Fruit fly (Drosophila melanogaster) whole organism, embryonic: ENCODE data around the gene Srg3.
A peak's percentile ranks its signal among the peaks of the same experiment; 100 is the strongest.

ENCODE experiments used
- Bdp1 ChIP-seq: fragments of 200-800 bp; sonication (Bioruptor generic); optimal IDR thresholded peaks from 3 replicates; lab custom pipeline; 2016; ENCODE audit warnings: missing biosample characterization, missing genetic modification characterization
- CG10979 ChIP-seq: fragments of 200-800 bp; sonication (Bioruptor generic); optimal IDR thresholded peaks from 2 replicates; lab custom pipeline; 2018; ENCODE audit warnings: missing biosample characterization, mild to moderate bottlenecking, missing genetic modification characterization, moderate library complexity
- CG11695 ChIP-seq: fragments of 200-800 bp; sonication (Bioruptor generic); IDR thresholded peaks from 3 replicates; pipeline ENCODE4 v1.3.6; 2022; ENCODE audit warnings: missing biosample characterization, missing genetic modification characterization
- CG1233 ChIP-seq: fragments of 200-800 bp; sonication (Bioruptor generic); optimal IDR thresholded peaks from 4 replicates; lab custom pipeline; 2018; ENCODE audit warnings: missing biosample characterization, mild to moderate bottlenecking, missing genetic modification characterization
- CG13296 ChIP-seq: fragments of 200-800 bp; sonication (Bioruptor generic); optimal IDR thresholded peaks from 3 replicates; lab custom pipeline; 2018; ENCODE audit warnings: missing biosample characterization, mild to moderate bottlenecking, missing genetic modification characterization
- CG13424 ChIP-seq: fragments of 200-800 bp; sonication (Bioruptor generic); optimal IDR thresholded peaks from 2 replicates; lab custom pipeline; 2019; ENCODE audit warnings: missing biosample characterization, mild to moderate bottlenecking, missing genetic modification characterization, moderate library complexity
- CG15479 ChIP-seq: fragments of 200-800 bp; sonication (Bioruptor generic); optimal IDR thresholded peaks from 3 replicates; lab custom pipeline; 2019; ENCODE audit warnings: missing biosample characterization, mild to moderate bottlenecking, missing genetic modification characterization, moderate library complexity
- CG16863 ChIP-seq: fragments of 200-800 bp; sonication (Bioruptor generic); optimal IDR thresholded peaks from 3 replicates; lab custom pipeline; 2016; ENCODE audit warnings: missing biosample characterization, missing genetic modification characterization
- CG17385 ChIP-seq: fragments of 200-800 bp; sonication (Bioruptor generic); optimal IDR thresholded peaks from 3 replicates; lab custom pipeline; 2018; ENCODE audit warnings: missing biosample characterization, mild to moderate bottlenecking, missing genetic modification characterization
- CG18476 ChIP-seq: fragments of 200-800 bp; sonication (Bioruptor generic); optimal IDR thresholded peaks from 2 replicates; lab custom pipeline; 2016; ENCODE audit warnings: missing biosample characterization, mild to moderate bottlenecking, missing genetic modification characterization
- CG2712 ChIP-seq: fragments of 200-800 bp; optimal IDR thresholded peaks from 3 replicates; lab custom pipeline; 2019; ENCODE audit warnings: missing biosample characterization, mild to moderate bottlenecking, missing genetic modification characterization, moderate library complexity
- CG33557 ChIP-seq: fragments of 200-800 bp; sonication (Bioruptor generic); optimal IDR thresholded peaks from 2 replicates; lab custom pipeline; 2019; ENCODE audit warnings: missing biosample characterization, mild to moderate bottlenecking, missing genetic modification characterization, moderate library complexity
- CG3995 ChIP-seq: fragments of 200-800 bp; sonication (Bioruptor generic); optimal IDR thresholded peaks from 3 replicates; lab custom pipeline; 2016; ENCODE audit warnings: missing biosample characterization, missing genetic modification characterization
- CG4282 ChIP-seq: fragments of 200-800 bp; sonication (Bioruptor generic); optimal IDR thresholded peaks from 2 replicates; lab custom pipeline; 2016; ENCODE audit warnings: missing biosample characterization, missing genetic modification characterization
- CG43689 ChIP-seq: fragments of 200-800 bp; sonication (Bioruptor generic); IDR thresholded peaks from 2 replicates; pipeline ENCODE4 v1.3.6; 2022; ENCODE audit warnings: missing biosample characterization, missing genetic modification characterization
- CG7963 ChIP-seq: fragments of 200-800 bp; sonication (Bioruptor generic); IDR thresholded peaks from 3 replicates; pipeline ENCODE4 v1.3.6; 2022; ENCODE audit warnings: missing biosample characterization, missing genetic modification characterization; ENCODE audit not compliant: partially characterized antibody
- CG8290 ChIP-seq, 3 experiments: fragments of 200-800 bp; sonication (Bioruptor generic); optimal IDR thresholded peaks; 2 replicates each; lab custom pipeline; 2016 to 2019; ENCODE audit warnings: missing biosample characterization in 3 of 3, missing genetic modification characterization in 3 of 3, mild to moderate bottlenecking in 2 of 3, moderate library complexity in 1 of 3
- CG9727 ChIP-seq: fragments of 200-800 bp; sonication (Bioruptor generic); optimal IDR thresholded peaks from 3 replicates; lab custom pipeline; 2017; ENCODE audit warnings: missing biosample characterization, mild to moderate bottlenecking, missing genetic modification characterization
- CG9817 ChIP-seq: fragments of 200-800 bp; sonication (Bioruptor generic); optimal IDR thresholded peaks from 2 replicates; lab custom pipeline; 2018; ENCODE audit warnings: missing biosample characterization, mild to moderate bottlenecking, missing genetic modification characterization, moderate library complexity
- Ets97D ChIP-seq: fragments of 200-800 bp; sonication (Bioruptor generic); optimal IDR thresholded peaks from 3 replicates; lab custom pipeline; 2016; ENCODE audit warnings: missing biosample characterization, missing genetic modification characterization
- Fer1 ChIP-seq: fragments of 200-800 bp; sonication (Bioruptor generic); optimal IDR thresholded peaks from 2 replicates; lab custom pipeline; 2017; ENCODE audit warnings: missing biosample characterization, mild to moderate bottlenecking, missing genetic modification characterization
- Gug ChIP-seq: fragments of 200-800 bp; sonication (Bioruptor generic); IDR thresholded peaks from 4 replicates; pipeline ENCODE4 v1.3.6; 2022; ENCODE audit warnings: missing biosample characterization, missing genetic modification characterization
- HLHmδ ChIP-seq: fragments of 200-800 bp; sonication (Bioruptor generic); optimal IDR thresholded peaks from 2 replicates; lab custom pipeline; 2018; ENCODE audit warnings: missing biosample characterization, mild to moderate bottlenecking, missing genetic modification characterization, moderate library complexity
- Hmr ChIP-seq: fragments of 200-800 bp; sonication (Bioruptor generic); optimal IDR thresholded peaks from 3 replicates; lab custom pipeline; 2017; ENCODE audit warnings: mild to moderate bottlenecking, missing biosample characterization, missing genetic modification reagents, missing genetic modification characterization
- Lhr ChIP-seq: fragments of 200-800 bp; sonication (Bioruptor generic); optimal IDR thresholded peaks from 3 replicates; lab custom pipeline; 2017; ENCODE audit warnings: mild to moderate bottlenecking, missing biosample characterization, missing genetic modification reagents, missing genetic modification characterization
- Mad ChIP-seq: fragments of 200-800 bp; sonication (Bioruptor generic); optimal IDR thresholded peaks from 2 replicates; lab custom pipeline; 2016; ENCODE audit warnings: missing biosample characterization, missing genetic modification characterization
- NfI ChIP-seq: fragments of 200-800 bp; sonication (Bioruptor generic); optimal IDR thresholded peaks from 3 replicates; lab custom pipeline; 2018; ENCODE audit warnings: missing biosample characterization, mild to moderate bottlenecking, missing genetic modification characterization, moderate library complexity
- Side ChIP-seq: fragments of 200-800 bp; sonication (Bioruptor generic); optimal IDR thresholded peaks from 2 replicates; lab custom pipeline; 2016; ENCODE audit warnings: missing biosample characterization, missing genetic modification characterization
- Sry-β ChIP-seq: fragments of 200-800 bp; sonication (Bioruptor generic); optimal IDR thresholded peaks from 2 replicates; lab custom pipeline; 2018; ENCODE audit warnings: missing biosample characterization, mild to moderate bottlenecking, missing genetic modification characterization, moderate library complexity
- Sry-δ ChIP-seq: fragments of 200-800 bp; sonication (Bioruptor generic); optimal IDR thresholded peaks from 2 replicates; lab custom pipeline; 2016; ENCODE audit warnings: missing biosample characterization, missing genetic modification characterization
- az2 ChIP-seq: fragments of 200-800 bp; sonication (Bioruptor generic); optimal IDR thresholded peaks from 3 replicates; lab custom pipeline; 2016; ENCODE audit warnings: missing biosample characterization, missing genetic modification characterization
- bab2 ChIP-seq: fragments of 200-800 bp; sonication (Bioruptor generic); optimal IDR thresholded peaks from 2 replicates; lab custom pipeline; 2016; ENCODE audit warnings: missing biosample characterization, missing genetic modification characterization
- bcd ChIP-seq: fragments of 200-800 bp; sonication (Bioruptor generic); optimal IDR thresholded peaks from 2 replicates; lab custom pipeline; 2017; ENCODE audit warnings: missing biosample characterization, mild to moderate bottlenecking, missing genetic modification characterization
- br ChIP-seq: fragments of >200 bp; optimal IDR thresholded peaks from 2 replicates; lab custom pipeline; 2017
- chinmo ChIP-seq: fragments of 200-800 bp; sonication (Bioruptor generic); IDR thresholded peaks from 4 replicates; pipeline ENCODE4 v1.3.6; 2022; ENCODE audit warnings: missing biosample characterization, missing genetic modification characterization; ENCODE audit not compliant: partially characterized antibody
- chm ChIP-seq: fragments of 200-800 bp; sonication (Bioruptor generic); IDR thresholded peaks from 2 replicates; pipeline ENCODE4 v1.3.6; 2022; ENCODE audit warnings: missing biosample characterization, missing genetic modification characterization
- dmrt99B ChIP-seq: fragments of 200-800 bp; sonication (Bioruptor generic); optimal IDR thresholded peaks from 2 replicates; lab custom pipeline; 2018; ENCODE audit warnings: missing biosample characterization, mild to moderate bottlenecking, missing genetic modification characterization, moderate library complexity
- dysf ChIP-seq: fragments of 200-800 bp; sonication (Bioruptor generic); IDR thresholded peaks from 3 replicates; pipeline ENCODE4 v1.3.6; 2022; ENCODE audit warnings: missing biosample characterization, missing genetic modification characterization
- fd64A ChIP-seq: fragments of 200-800 bp; sonication (Bioruptor generic); optimal IDR thresholded peaks from 3 replicates; lab custom pipeline; 2018; ENCODE audit warnings: missing biosample characterization, mild to moderate bottlenecking, missing genetic modification characterization
- h ChIP-seq: fragments of >200 bp; optimal IDR thresholded peaks from 2 replicates; lab custom pipeline; 2017
- hkb ChIP-seq, 2 experiments: fragments of 200-800 bp in 1 of 2; fragments of >200 bp in 1 of 2; sonication (Bioruptor generic) in 1 of 2; IDR thresholded peaks in 1 of 2; optimal IDR thresholded peaks in 1 of 2; 2 replicates each; pipeline versions ENCODE4 v1.3.6 to Lab custom; 2017 to 2022; ENCODE audit warnings: missing biosample characterization in 1 of 2, missing genetic modification characterization in 1 of 2
- lab ChIP-seq: fragments of 200-800 bp; sonication (Bioruptor generic); optimal IDR thresholded peaks from 3 replicates; lab custom pipeline; 2017; ENCODE audit warnings: missing biosample characterization, missing genetic modification characterization, mild to moderate bottlenecking, moderate library complexity, missing genetic modification reagents
- nerfin-1 ChIP-seq: fragments of 200-800 bp; sonication (Bioruptor generic); optimal IDR thresholded peaks from 3 replicates; lab custom pipeline; 2019; ENCODE audit warnings: missing biosample characterization, mild to moderate bottlenecking, missing genetic modification characterization, moderate library complexity
- phol ChIP-seq: fragments of 200-800 bp; sonication (Bioruptor generic); optimal IDR thresholded peaks from 3 replicates; lab custom pipeline; 2018; ENCODE audit warnings: missing biosample characterization, mild to moderate bottlenecking, missing genetic modification characterization, moderate library complexity
- salm ChIP-seq: fragments of 200-800 bp; sonication (Bioruptor generic); optimal IDR thresholded peaks from 2 replicates; lab custom pipeline; 2018; ENCODE audit warnings: missing biosample characterization, mild to moderate bottlenecking, missing genetic modification characterization
- sens ChIP-seq: fragments of 200-800 bp; sonication (Bioruptor generic); peaks from one replicate; lab custom pipeline; 2016; ENCODE audit warnings: missing biosample characterization, missing genetic modification characterization
- sqz ChIP-seq: fragments of 200-800 bp; sonication (Bioruptor generic); optimal IDR thresholded peaks from 3 replicates; lab custom pipeline; 2018; ENCODE audit warnings: missing biosample characterization, mild to moderate bottlenecking, missing genetic modification characterization
- tgo ChIP-seq: fragments of 200-800 bp; sonication (Bioruptor generic); IDR thresholded peaks from 3 replicates; pipeline ENCODE4 v1.3.6; 2022; ENCODE audit warnings: missing biosample characterization, missing genetic modification characterization
- vnd ChIP-seq: fragments of 200-800 bp; sonication (Bioruptor generic); IDR thresholded peaks from 3 replicates; pipeline ENCODE4 v1.3.6; 2022; ENCODE audit warnings: missing biosample characterization, missing genetic modification characterization; ENCODE audit not compliant: partially characterized antibody
- zen ChIP-seq: fragments of 200-800 bp; sonication (Bioruptor generic); optimal IDR thresholded peaks from 3 replicates; lab custom pipeline; 2018; ENCODE audit warnings: missing biosample characterization, mild to moderate bottlenecking, missing genetic modification characterization, moderate library complexity

Gene Srg3

dm6 chr3L:9397156-9397555 lies 45.9 kb upstream of the Srg3 start (continued):
- no peak for TF ChIP-seq zen (tag; lab: Kevin White, UChicago)
- no peak for TF ChIP-seq CG43689 (GFP tag; lab: Robert Waterston, UW)
- TF ChIP-seq Gug, result no peak
- no peak for TF ChIP-seq CG10979 (tag; lab: Kevin White, UChicago)
- TF ChIP-seq Fer1, result peak; percentile 93
- peak; percentile 5; the same call in 1 of the 3 replicates for TF ChIP-seq dysf
- peak; percentile 29 for TF ChIP-seq salm (tag; lab: Kevin White, UChicago)
- peak; percentile 86 for TF ChIP-seq Side (GFP tag; lab: Kevin White, UChicago)
- no peak for TF ChIP-seq CG7963 (GFP tag; lab: Robert Waterston, UW)
- TF ChIP-seq CG13296 (GFP tag; lab: Kevin White, UChicago), result peak; percentile 84
- no peak for TF ChIP-seq Lhr (GFP tag; lab: Kevin White, UChicago)
- TF ChIP-seq dmrt99B (tag; lab: Kevin White, UChicago), result peak; percentile 55
- no peak for TF ChIP-seq Mad
- TF ChIP-seq chm (GFP tag; lab: Robert Waterston, UW), result peak; percentile 56
- TF ChIP-seq HLHmδ (GFP tag; lab: Kevin White, UChicago), result peak; percentile 71
- peak; percentile 18 for TF ChIP-seq Bdp1 (GFP tag; lab: Kevin White, UChicago)
- peak; percentile 38 for TF ChIP-seq NfI (GFP tag; lab: Kevin White, UChicago)
- no peak for TF ChIP-seq hkb (optimal IDR thresholded peaks at IDR 0.05; lab: Kevin White, UChicago)
- peak; percentile 67; the same call in 1 of the 2 replicates for TF ChIP-seq hkb (GFP tag; IDR thresholded peaks at IDR 0.05; lab: Robert Waterston, UW)
- TF ChIP-seq CG16863 (GFP tag; lab: Kevin White, UChicago), result no peak
- TF ChIP-seq CG9817, result peak; percentile 35
- no peak for TF ChIP-seq phol (tag; lab: Kevin White, UChicago)
- TF ChIP-seq bab2 (GFP tag; lab: Kevin White, UChicago), result peak; percentile 44
- TF ChIP-seq nerfin-1 (tag; lab: Kevin White, UChicago), result peak; percentile 56
- no peak for TF ChIP-seq chinmo (GFP tag; lab: Robert Waterston, UW)
- peak; percentile 69 for TF ChIP-seq CG9727
- no peak for TF ChIP-seq Sry-β (GFP tag; lab: Kevin White, UChicago)
- peak; percentile 82 for TF ChIP-seq fd64A (GFP tag; lab: Kevin White, UChicago)
- peak; percentile 36 for TF ChIP-seq CG17385 (GFP tag; lab: Kevin White, UChicago)
- peak; percentile 42 for TF ChIP-seq CG33557
- TF ChIP-seq Ets97D (GFP tag; lab: Kevin White, UChicago), result no peak
- peak; percentile 47 for TF ChIP-seq CG2712
- peak; percentile 35 for TF ChIP-seq CG18476 (GFP tag; lab: Kevin White, UChicago)
- peak; percentile 75 for TF ChIP-seq CG1233 (GFP tag; lab: Kevin White, UChicago)
- peak; percentile 28 for TF ChIP-seq Sry-δ (GFP tag; lab: Kevin White, UChicago)
- peak; percentile 66 for TF ChIP-seq sqz (GFP tag; lab: Kevin White, UChicago)
- peak; percentile 59; the same call in 2 of the 3 replicates for TF ChIP-seq CG11695
- TF ChIP-seq lab (GFP tag; lab: Kevin White, UChicago), result peak; percentile 97
- no peak for TF ChIP-seq az2
- TF ChIP-seq CG4282 (GFP tag; lab: Kevin White, UChicago), result no peak
- peak; percentile 65 for TF ChIP-seq bcd
- peak; percentile 39 for TF ChIP-seq CG13424 (tag; lab: Kevin White, UChicago)
- peak; percentile 12 for TF ChIP-seq CG15479
- TF ChIP-seq CG8290 (GFP tag; optimal IDR thresholded peaks at IDR 0.05; lab: Kevin White, UChicago), result peak; percentile 53
- peak in 1 of 2 experiments; percentile 91 for TF ChIP-seq CG8290 (tag; optimal IDR thresholded peaks at IDR 0.05; lab: Kevin White, UChicago)
- peak; percentile 87 for TF ChIP-seq Hmr
- no peak for TF ChIP-seq br (lab: Kevin White, UChicago)
- TF ChIP-seq h (lab: Kevin White, UChicago), result no peak
- TF ChIP-seq tgo (GFP tag; lab: Robert Waterston, UW), result no peak; the same call in 2 of the 3 replicates
- peak; percentile 52 for TF ChIP-seq sens
- peak; percentile 47 for TF ChIP-seq CG3995 (GFP tag; lab: Kevin White, UChicago)
- TF ChIP-seq vnd, result no peak
